Fruit fly (Drosophila melanogaster) whole organism, embryonic: Measurements from ENCODE around the gene mRpL17.

Experiments used
- Ada2b ChIP-seq: fragments of 200-800 bp; sonication (Bioruptor generic); IDR thresholded peaks from 2 replicates; pipeline ENCODE4 v1.3.6; 2022; ENCODE audit warnings: missing biosample characterization, missing genetic modification characterization
- Antp ChIP-seq: fragments of 200-800 bp; sonication (Bioruptor generic); optimal IDR thresholded peaks from 3 replicates; lab custom pipeline; 2016; ENCODE audit warnings: missing biosample characterization, missing genetic modification characterization
- Atf-2 ChIP-seq: fragments of 200-800 bp; sonication (Bioruptor generic); optimal IDR thresholded peaks from 2 replicates; lab custom pipeline; 2016; ENCODE audit warnings: missing biosample characterization, missing genetic modification characterization
- Bgb ChIP-seq: fragments of 200-800 bp; sonication (Bioruptor generic); IDR thresholded peaks from 2 replicates; pipeline ENCODE4 v1.3.6; 2022; ENCODE audit warnings: missing biosample characterization, missing genetic modification characterization; ENCODE audit not compliant: partially characterized antibody
- Blimp-1 ChIP-seq: fragments of 200-800 bp; sonication (Bioruptor generic); optimal IDR thresholded peaks from 3 replicates; lab custom pipeline; 2018; ENCODE audit warnings: missing biosample characterization, missing genetic modification characterization, mild to moderate bottlenecking, moderate library complexity, missing genetic modification reagents
- C15 ChIP-seq: fragments of 200-800 bp; sonication (Bioruptor generic); IDR thresholded peaks from 3 replicates; pipeline ENCODE4 v1.3.6; 2022; ENCODE audit warnings: missing biosample characterization, missing genetic modification characterization
- CG11696 ChIP-seq: fragments of 200-800 bp; sonication (Bioruptor generic); IDR thresholded peaks from 2 replicates; pipeline ENCODE4 v1.3.6; 2022; ENCODE audit warnings: missing biosample characterization, missing genetic modification characterization
- CG11723 ChIP-seq: fragments of 200-800 bp; sonication (Bioruptor generic); optimal IDR thresholded peaks from 2 replicates; lab custom pipeline; 2017; ENCODE audit warnings: missing biosample characterization, mild to moderate bottlenecking, missing genetic modification characterization
- CG1233 ChIP-seq: fragments of 200-800 bp; sonication (Bioruptor generic); optimal IDR thresholded peaks from 4 replicates; lab custom pipeline; 2018; ENCODE audit warnings: missing biosample characterization, mild to moderate bottlenecking, missing genetic modification characterization
- CG12942 ChIP-seq: fragments of 200-800 bp; sonication (Bioruptor generic); optimal IDR thresholded peaks from 3 replicates; lab custom pipeline; 2016; ENCODE audit warnings: missing biosample characterization, missing genetic modification characterization
- CG13287 ChIP-seq: fragments of 200-800 bp; sonication (Bioruptor generic); IDR thresholded peaks from 2 replicates; pipeline ENCODE4 v1.3.6; 2022; ENCODE audit warnings: missing biosample characterization, missing genetic modification characterization; ENCODE audit not compliant: partially characterized antibody
- CG14667 ChIP-seq: fragments of 200-800 bp; sonication (Bioruptor generic); IDR thresholded peaks from 2 replicates; pipeline ENCODE4 v1.3.6; 2022; ENCODE audit warnings: missing biosample characterization, missing genetic modification characterization
- CG15269 ChIP-seq: fragments of 200-800 bp; sonication (Bioruptor generic); optimal IDR thresholded peaks from 2 replicates; lab custom pipeline; 2018; ENCODE audit warnings: missing biosample characterization, mild to moderate bottlenecking, missing genetic modification characterization, moderate library complexity
- CG1603 ChIP-seq: fragments of 200-800 bp; sonication (Bioruptor generic); optimal IDR thresholded peaks from 2 replicates; lab custom pipeline; 2019; ENCODE audit warnings: missing biosample characterization, mild to moderate bottlenecking, missing genetic modification characterization, moderate library complexity
- CG17829 ChIP-seq: fragments of 200-800 bp; optimal IDR thresholded peaks from 2 replicates; lab custom pipeline; 2019; ENCODE audit warnings: missing biosample characterization, mild to moderate bottlenecking, missing genetic modification characterization, moderate library complexity
- CG1832 ChIP-seq: fragments of 200-800 bp; sonication (Bioruptor generic); optimal IDR thresholded peaks from 2 replicates; lab custom pipeline; 2017; ENCODE audit warnings: missing biosample characterization, mild to moderate bottlenecking, missing genetic modification characterization, inconsistent platforms
- CG18764 ChIP-seq: fragments of 200-800 bp; sonication (Bioruptor generic); optimal IDR thresholded peaks from 3 replicates; lab custom pipeline; 2016; ENCODE audit warnings: missing biosample characterization, missing genetic modification characterization
- CG30431 ChIP-seq: fragments of 200-800 bp; sonication (Bioruptor generic); optimal IDR thresholded peaks from 2 replicates; lab custom pipeline; 2017; ENCODE audit warnings: missing biosample characterization, missing genetic modification characterization
- CG3407 ChIP-seq: fragments of 200-800 bp; sonication (Bioruptor generic); optimal IDR thresholded peaks from 2 replicates; lab custom pipeline; 2018; ENCODE audit warnings: missing biosample characterization, mild to moderate bottlenecking, missing genetic modification characterization
- CG4360 ChIP-seq: fragments of 200-800 bp; sonication (Bioruptor generic); IDR thresholded peaks from 2 replicates; pipeline ENCODE4 v1.3.6; 2022; ENCODE audit warnings: missing biosample characterization, missing genetic modification characterization
- CG4820 ChIP-seq: fragments of 200-800 bp; sonication (Bioruptor generic); optimal IDR thresholded peaks from 3 replicates; lab custom pipeline; 2016; ENCODE audit warnings: missing biosample characterization, missing genetic modification characterization
- CG9797 ChIP-seq: fragments of 200-800 bp; sonication (Bioruptor generic); optimal IDR thresholded peaks from 3 replicates; lab custom pipeline; 2018; ENCODE audit warnings: missing biosample characterization, mild to moderate bottlenecking, missing genetic modification characterization
- Fer1 ChIP-seq: fragments of 200-800 bp; sonication (Bioruptor generic); optimal IDR thresholded peaks from 2 replicates; lab custom pipeline; 2017; ENCODE audit warnings: missing biosample characterization, mild to moderate bottlenecking, missing genetic modification characterization
- HLH4C ChIP-seq: fragments of 200-800 bp; sonication (Bioruptor generic); IDR thresholded peaks from 3 replicates; pipeline ENCODE4 v1.3.6; 2022; ENCODE audit warnings: missing biosample characterization, missing genetic modification characterization; ENCODE audit not compliant: partially characterized antibody
- HLHmδ ChIP-seq: fragments of 200-800 bp; sonication (Bioruptor generic); optimal IDR thresholded peaks from 2 replicates; lab custom pipeline; 2018; ENCODE audit warnings: missing biosample characterization, mild to moderate bottlenecking, missing genetic modification characterization, moderate library complexity
- HmgZ ChIP-seq: fragments of 200-800 bp; sonication (Bioruptor generic); optimal IDR thresholded peaks from 2 replicates; lab custom pipeline; 2018; ENCODE audit warnings: missing biosample characterization, mild to moderate bottlenecking, missing genetic modification characterization
- Hsf ChIP-seq: fragments of 200-800 bp; sonication (Bioruptor generic); optimal IDR thresholded peaks from 3 replicates; lab custom pipeline; 2016; ENCODE audit warnings: missing biosample characterization, missing genetic modification characterization
- NK7.1 ChIP-seq: fragments of 200-800 bp; sonication (Bioruptor generic); optimal IDR thresholded peaks from 3 replicates; lab custom pipeline; 2016; ENCODE audit warnings: missing biosample characterization, missing genetic modification characterization
- Oli ChIP-seq: fragments of 200-800 bp; sonication (Bioruptor generic); optimal IDR thresholded peaks from 2 replicates; lab custom pipeline; 2018; ENCODE audit warnings: missing biosample characterization, mild to moderate bottlenecking, missing genetic modification characterization, moderate library complexity
- Rfx ChIP-seq: fragments of 200-800 bp; sonication (Bioruptor generic); IDR thresholded peaks from 2 replicates; pipeline ENCODE4 v1.3.6; 2022; ENCODE audit warnings: missing biosample characterization, missing genetic modification characterization
- Sry-δ ChIP-seq: fragments of 200-800 bp; sonication (Bioruptor generic); optimal IDR thresholded peaks from 2 replicates; lab custom pipeline; 2016; ENCODE audit warnings: missing biosample characterization, missing genetic modification characterization
- YL-1 ChIP-seq: fragments of 200-800 bp; sonication (Bioruptor generic); optimal IDR thresholded peaks from 3 replicates; lab custom pipeline; 2017; ENCODE audit warnings: missing biosample characterization, mild to moderate bottlenecking, missing genetic modification characterization
- ash1 ChIP-seq: fragments of 200-800 bp; sonication (Bioruptor generic); optimal IDR thresholded peaks from 2 replicates; lab custom pipeline; 2018; ENCODE audit warnings: missing biosample characterization, mild to moderate bottlenecking, missing genetic modification characterization
- cwo ChIP-seq: fragments of 200-800 bp; sonication (Bioruptor generic); optimal IDR thresholded peaks from 3 replicates; lab custom pipeline; 2017; ENCODE audit warnings: missing biosample characterization, missing genetic modification characterization, mild to moderate bottlenecking, moderate library complexity, missing genetic modification reagents
- dmrt11E ChIP-seq: fragments of 200-800 bp; sonication (Bioruptor generic); optimal IDR thresholded peaks from 3 replicates; lab custom pipeline; 2018; ENCODE audit warnings: missing biosample characterization, mild to moderate bottlenecking, missing genetic modification characterization, moderate library complexity
- eve ChIP-seq, 2 experiments: fragments of >200 bp; optimal IDR thresholded peaks; 2 replicates each; lab custom pipeline; 2017; ENCODE audit warnings: missing biosample characterization in 2 of 2, missing genetic modification characterization in 2 of 2
- hbn ChIP-seq: fragments of 200-800 bp; sonication (Bioruptor generic); IDR thresholded peaks from 2 replicates; pipeline ENCODE4 v1.3.6; 2022; ENCODE audit warnings: missing biosample characterization, missing genetic modification characterization; ENCODE audit not compliant: partially characterized antibody
- jigr1 ChIP-seq: fragments of 200-800 bp; sonication (Bioruptor generic); IDR thresholded peaks from 3 replicates; pipeline ENCODE4 v1.3.6; 2022; ENCODE audit warnings: missing biosample characterization, missing genetic modification characterization
- jing ChIP-seq: fragments of 200-800 bp; sonication (Bioruptor generic); optimal IDR thresholded peaks from 2 replicates; lab custom pipeline; 2018; ENCODE audit warnings: missing biosample characterization, mild to moderate bottlenecking, missing genetic modification characterization
- lab ChIP-seq: fragments of 200-800 bp; sonication (Bioruptor generic); optimal IDR thresholded peaks from 3 replicates; lab custom pipeline; 2017; ENCODE audit warnings: missing biosample characterization, missing genetic modification characterization, mild to moderate bottlenecking, moderate library complexity, missing genetic modification reagents
- luna ChIP-seq: fragments of 200-800 bp; sonication (Bioruptor generic); optimal IDR thresholded peaks from 2 replicates; lab custom pipeline; 2016; ENCODE audit warnings: missing biosample characterization, missing genetic modification characterization
- phol ChIP-seq: fragments of 200-800 bp; sonication (Bioruptor generic); optimal IDR thresholded peaks from 3 replicates; lab custom pipeline; 2018; ENCODE audit warnings: missing biosample characterization, mild to moderate bottlenecking, missing genetic modification characterization, moderate library complexity
- prd ChIP-seq, 3 experiments: fragments of >200 bp in 2 of 3; fragments of 200-800 bp in 1 of 3; sonication (Bioruptor generic) in 1 of 3; optimal IDR thresholded peaks in 2 of 3; IDR thresholded peaks in 1 of 3; 2 replicates in 2 of 3; 3 replicates in 1 of 3; pipeline versions ENCODE4 v1.3.6 to Lab custom; 2017 to 2022; ENCODE audit warnings: missing biosample characterization in 1 of 3, missing genetic modification characterization in 1 of 3
- pros ChIP-seq: fragments of 200-800 bp; sonication (Bioruptor generic); optimal IDR thresholded peaks from 3 replicates; lab custom pipeline; 2019; ENCODE audit warnings: missing biosample characterization, mild to moderate bottlenecking, missing genetic modification characterization, moderate library complexity
- scrt ChIP-seq: fragments of 200-800 bp; sonication (Bioruptor generic); optimal IDR thresholded peaks from 2 replicates; lab custom pipeline; 2018; ENCODE audit warnings: missing biosample characterization, mild to moderate bottlenecking, missing genetic modification characterization, moderate library complexity
- sob ChIP-seq: fragments of 200-800 bp; sonication (Bioruptor generic); IDR thresholded peaks from 2 replicates; pipeline ENCODE4 v1.3.6; 2022; ENCODE audit warnings: missing biosample characterization, missing genetic modification characterization
- zen2 ChIP-seq: fragments of 200-800 bp; sonication (Bioruptor generic); IDR thresholded peaks from 3 replicates; pipeline ENCODE4 v1.3.6; 2022; ENCODE audit warnings: missing biosample characterization, missing genetic modification characterization; ENCODE audit not compliant: partially characterized antibody
- zfh1 ChIP-seq: fragments of 200-800 bp; sonication (Bioruptor generic); IDR thresholded peaks from 3 replicates; pipeline ENCODE4 v1.3.6; 2022; ENCODE audit warnings: missing biosample characterization, missing genetic modification characterization

The mRpL17 gene

dm6 chr3L:264378-265151, at the start of gene mRpL17, which contains the start of gene Tudor-SN (continued):
- TF ChIP-seq Oli (tag; lab: Kevin White, UChicago) (no peak), CG4360 (GFP tag; lab: Robert Waterston, UW) (no peak), dmrt11E (tag; lab: Kevin White, UChicago) (peak; percentile 36), CG1233 (no peak), scrt (GFP tag; lab: Kevin White, UChicago) (peak; percentile 11), CG9797 (GFP tag; lab: Kevin White, UChicago) (peak; percentile 7), CG12942 (no peak), ash1 (no peak), zfh1 (GFP tag; lab: Robert Waterston, UW) (no peak), sob (peak; percentile 48; the same call in 1 of the 2 replicates), pros (no peak), CG15269 (tag; lab: Kevin White, UChicago) (peak; percentile 40), Atf-2 (no peak), jing (no peak), Hsf (GFP tag; lab: Kevin White, UChicago) (peak; percentile 16), CG30431 (GFP tag; lab: Kevin White, UChicago) (no peak), HLH4C (GFP tag; lab: Robert Waterston, UW) (peak; percentile 98), CG3407 (GFP tag; lab: Kevin White, UChicago) (no peak), CG11723 (GFP tag; lab: Kevin White, UChicago) (no peak), NK7.1 (GFP tag; lab: Kevin White, UChicago) (no peak), CG14667 (no peak), cwo (GFP tag; lab: Kevin White, UChicago) (no peak), zen2 (GFP tag; lab: Robert Waterston, UW) (peak; percentile 96), CG11696 (no peak), Bgb (GFP tag; lab: Robert Waterston, UW) (peak; percentile 98), CG18764 (GFP tag; lab: Kevin White, UChicago) (no peak), eve (GFP tag; optimal IDR thresholded peaks at IDR 0.05; lab: Kevin White, UChicago) (no peak), hbn (GFP tag; lab: Robert Waterston, UW) (peak; percentile 85), CG1832 (GFP tag; lab: Kevin White, UChicago) (no peak), Antp (GFP tag; lab: Kevin White, UChicago) (no peak), CG1603 (tag; lab: Kevin White, UChicago) (peak; percentile 34), YL-1 (no peak), CG17829 (tag; lab: Kevin White, UChicago) (peak; percentile 39), Ada2b (GFP tag; lab: Robert Waterston, UW) (0 out of 2 replicates have a peak, but pooled peaks have one; percentile 1), CG13287 (GFP tag; lab: Robert Waterston, UW) (peak; percentile 94), HLHmδ (GFP tag; lab: Kevin White, UChicago) (no peak), Rfx (GFP tag; lab: Robert Waterston, UW) (peak; percentile 66), Fer1 (GFP tag; lab: Kevin White, UChicago) (no peak), C15 (GFP tag; lab: Robert Waterston, UW) (no peak), HmgZ (tag; lab: Kevin White, UChicago) (no peak), lab (GFP tag; lab: Kevin White, UChicago) (peak; percentile 23), luna (GFP tag; lab: Kevin White, UChicago) (no peak), Blimp-1 (GFP tag; lab: Kevin White, UChicago) (no peak), Sry-δ (GFP tag; lab: Kevin White, UChicago) (peak; percentile 93), phol (tag; lab: Kevin White, UChicago) (peak; percentile 67), prd (optimal IDR thresholded peaks at IDR 0.05; lab: Kevin White, UChicago) (no peak), prd (GFP tag; IDR thresholded peaks at IDR 0.05; lab: Robert Waterston, UW) (peak; percentile 42; the same call in 1 of the 3 replicates), jigr1 (GFP tag; lab: Robert Waterston, UW) (no peak), CG4820 (peak; percentile 21)
